Worm (Caenorhabditis elegans) whole organism, L2 larva: Measurements from ENCODE around the gene nfya-1.

Experiments used
- F13H6.1 ChIP-seq: sonication (generic microtip); optimal IDR thresholded peaks from 2 replicates; lab custom pipeline; 2016; ENCODE audit warnings: missing genetic modification characterization, missing compliant biosample characterization
- R02D3.7 ChIP-seq: fragments of 150-350 bp; optimal IDR thresholded peaks from 2 replicates; lab custom pipeline; 2014; ENCODE audit warnings: missing biosample characterization, missing genetic modification characterization
- ZK546.5 ChIP-seq: sonication (generic microtip); optimal IDR thresholded peaks from 2 replicates; lab custom pipeline; 2017; ENCODE audit warnings: missing biosample characterization, missing genetic modification characterization
- alr-1 ChIP-seq: fragments of 150-350 bp; optimal IDR thresholded peaks from 2 replicates; lab custom pipeline; 2014; ENCODE audit warnings: missing biosample characterization, missing genetic modification characterization
- aly-2 ChIP-seq: fragments of 150-350 bp; optimal IDR thresholded peaks from 2 replicates; lab custom pipeline; 2014; ENCODE audit warnings: missing biosample characterization, missing genetic modification characterization
- ceh-16 ChIP-seq: fragments of 150-350 bp; optimal IDR thresholded peaks from 2 replicates; lab custom pipeline; 2014; ENCODE audit warnings: missing biosample characterization, missing genetic modification characterization
- crh-2 ChIP-seq: sonication (generic microtip); optimal IDR thresholded peaks from 2 replicates; lab custom pipeline; 2017; ENCODE audit warnings: missing biosample characterization, missing genetic modification characterization
- dmd-4 ChIP-seq: sonication (generic microtip); optimal IDR thresholded peaks from 2 replicates; lab custom pipeline; 2017; ENCODE audit warnings: missing biosample characterization, missing genetic modification characterization
- egl-27 ChIP-seq: sonication (generic microtip); optimal IDR thresholded peaks from 3 replicates; lab custom pipeline; 2017; ENCODE audit warnings: missing biosample characterization, missing genetic modification reagents, missing genetic modification characterization
- lin-11 ChIP-seq: fragments of 150-350 bp; sonication (generic microtip); optimal IDR thresholded peaks from 2 replicates; lab custom pipeline; 2014; ENCODE audit warnings: missing biosample characterization, missing genetic modification characterization, inconsistent platforms, mixed read lengths
- lin-13 ChIP-seq: fragments of 150-350 bp; optimal IDR thresholded peaks from 2 replicates; lab custom pipeline; 2014; ENCODE audit warnings: missing biosample characterization, missing genetic modification reagents, missing genetic modification characterization
- lin-39 ChIP-seq: fragments of 150-350 bp; optimal IDR thresholded peaks from 2 replicates; lab custom pipeline; 2014; ENCODE audit warnings: missing biosample characterization, missing genetic modification reagents, missing genetic modification characterization
- lsy-2 ChIP-seq, 2 experiments: fragments of 150-350 bp in 1 of 2; sonication (generic microtip) in 1 of 2; optimal IDR thresholded peaks; 2 replicates each; lab custom pipeline; 2014 to 2017; ENCODE audit warnings: missing biosample characterization in 2 of 2, missing genetic modification characterization in 2 of 2
- mab-5 ChIP-seq: fragments of 150-350 bp; optimal IDR thresholded peaks from 2 replicates; lab custom pipeline; 2014; ENCODE audit warnings: missing biosample characterization, missing genetic modification characterization
- mbf-1 ChIP-seq: sonication (generic microtip); optimal IDR thresholded peaks from 2 replicates; lab custom pipeline; 2017; ENCODE audit warnings: missing biosample characterization, missing genetic modification characterization
- nhr-10 ChIP-seq: sonication (generic microtip); optimal IDR thresholded peaks from 2 replicates; lab custom pipeline; 2017; ENCODE audit warnings: missing biosample characterization, missing genetic modification characterization
- nhr-11 ChIP-seq: fragments of 150-350 bp; optimal IDR thresholded peaks from 2 replicates; lab custom pipeline; 2014; ENCODE audit warnings: missing biosample characterization, missing genetic modification characterization
- nhr-12 ChIP-seq: fragments of 150-350 bp; optimal IDR thresholded peaks from 2 replicates; lab custom pipeline; 2014; ENCODE audit warnings: missing biosample characterization, missing genetic modification characterization
- nhr-237 ChIP-seq: fragments of 150-350 bp; optimal IDR thresholded peaks from 2 replicates; lab custom pipeline; 2014; ENCODE audit warnings: missing biosample characterization, missing genetic modification characterization
- nhr-6 ChIP-seq: fragments of 150-350 bp; optimal IDR thresholded peaks from 2 replicates; lab custom pipeline; 2014; ENCODE audit warnings: missing biosample characterization, missing genetic modification characterization
- nhr-77 ChIP-seq: fragments of 150-350 bp; optimal IDR thresholded peaks from 2 replicates; lab custom pipeline; 2014; ENCODE audit warnings: missing biosample characterization, missing genetic modification characterization
- peb-1 ChIP-seq: fragments of 150-350 bp; optimal IDR thresholded peaks from 2 replicates; lab custom pipeline; 2014; ENCODE audit warnings: missing biosample characterization, missing genetic modification characterization
- sem-4 ChIP-seq: fragments of 150-350 bp; optimal IDR thresholded peaks from 2 replicates; lab custom pipeline; 2014; ENCODE audit warnings: missing biosample characterization, missing genetic modification reagents, missing genetic modification characterization
- sma-3 ChIP-seq: sonication (generic microtip); optimal IDR thresholded peaks from 2 replicates; lab custom pipeline; 2016; ENCODE audit warnings: missing genetic modification reagents, missing genetic modification characterization, missing compliant biosample characterization
- sma-9 ChIP-seq, 2 experiments: fragments of 150-350 bp in 1 of 2; sonication (generic microtip) in 1 of 2; optimal IDR thresholded peaks; 2 replicates each; lab custom pipeline; 2014 to 2016; ENCODE audit warnings: missing genetic modification characterization in 2 of 2, mild to moderate bottlenecking in 1 of 2, missing biosample characterization in 1 of 2, missing compliant biosample characterization in 1 of 2, missing genetic modification reagents in 1 of 2, moderate library complexity in 1 of 2
- snpc-4 ChIP-seq: fragments of 150-350 bp; optimal IDR thresholded peaks from 2 replicates; lab custom pipeline; 2014; ENCODE audit warnings: missing biosample characterization, missing genetic modification characterization
- unc-39 ChIP-seq: fragments of 150-350 bp; optimal IDR thresholded peaks from 2 replicates; lab custom pipeline; 2014; ENCODE audit warnings: missing biosample characterization, missing genetic modification characterization
- unc-55 ChIP-seq: fragments of 150-350 bp; sonication (generic microtip); optimal IDR thresholded peaks from 3 replicates; lab custom pipeline; 2014; ENCODE audit warnings: missing biosample characterization, missing genetic modification reagents, missing genetic modification characterization
- ztf-11 ChIP-seq: sonication (generic microtip); optimal IDR thresholded peaks from 2 replicates; lab custom pipeline; 2017; ENCODE audit warnings: missing biosample characterization, missing genetic modification characterization
- ztf-4 ChIP-seq: fragments of 150-350 bp; optimal IDR thresholded peaks from 2 replicates; lab custom pipeline; 2014; ENCODE audit warnings: missing biosample characterization, missing genetic modification characterization

The nfya-1 gene

ce11 chrX:11993327-11993726 lies 46.7 kb upstream of the nfya-1 start:
- TF ChIP-seq snpc-4 (no peak), lin-13 (no peak), nhr-77 (tag; lab: Kevin White, UChicago) (no peak), nhr-12 (tag; lab: Kevin White, UChicago) (no peak), sma-3 (GFP tag; lab: Kevin White, UChicago) (peak; percentile 24), ZK546.5 (no peak)
- TF ChIP-seq, all 48 proteins: peak for 1

ce11 chrX:11992778-11993177 lies 46.1 kb upstream of the nfya-1 start:
- TF ChIP-seq sma-3 (GFP tag; lab: Kevin White, UChicago) = no peak
- TF ChIP-seq mbf-1 (tag; lab: Kevin White, UChicago) = no peak
- TF ChIP-seq lsy-2 (tag; optimal IDR thresholded peaks at IDR 0.05; lab: Kevin White, UChicago) = no peak
- TF ChIP-seq crh-2 (tag; lab: Kevin White, UChicago) = no peak
- no peak for TF ChIP-seq F13H6.1 (tag; lab: Kevin White, UChicago)
- TF ChIP-seq egl-27 (tag; lab: Kevin White, UChicago) = no peak
- TF ChIP-seq nhr-10 = no peak
- TF ChIP-seq nhr-6 (tag; lab: Kevin White, UChicago) = no peak
- TF ChIP-seq aly-2 (tag; lab: Kevin White, UChicago) = no peak
- TF ChIP-seq unc-55 (GFP tag; lab: Kevin White, UChicago) = no peak
- TF ChIP-seq peb-1 (tag; lab: Kevin White, UChicago) = no peak
- TF ChIP-seq, all 48 proteins: peak for 0

- TF ChIP-seq ztf-11 (no peak), dmd-4 (tag; lab: Kevin White, UChicago) (no peak), sma-9 (GFP tag; optimal IDR thresholded peaks at IDR 0.05; lab: Kevin White, UChicago) (no peak), sma-9 (tag; optimal IDR thresholded peaks at IDR 0.05; lab: Kevin White, UChicago) (no peak), mbf-1 (tag; lab: Kevin White, UChicago) (no peak), nhr-77 (tag; lab: Kevin White, UChicago) (no peak), R02D3.7 (tag; lab: Kevin White, UChicago) (no peak), sma-3 (GFP tag; lab: Kevin White, UChicago) (no peak)
Observed at ce11 chrX:11992246-11992645, 45.6 kb upstream of the nfya-1 start.

ce11 chrX:11987900-11988364 lies 41.3 kb upstream of the nfya-1 start, which contains the start of gene C49F5.6:
C49F5.6 (plus strand) TSS chrX:11988314.
- no peak for TF ChIP-seq mab-5
- TF ChIP-seq snpc-4 = no peak
- no peak for TF ChIP-seq ztf-4 (tag; lab: Kevin White, UChicago)
- no peak for TF ChIP-seq sem-4
- TF ChIP-seq lin-11 = no peak
- TF ChIP-seq ztf-11 = no peak
- no peak for TF ChIP-seq ZK546.5
- no peak for TF ChIP-seq mbf-1 (tag; lab: Kevin White, UChicago)
- TF ChIP-seq alr-1 = no peak
- no peak for TF ChIP-seq lsy-2 (tag; optimal IDR thresholded peaks at IDR 0.05; lab: Kevin White, UChicago)
- no peak for TF ChIP-seq nhr-11
- no peak for TF ChIP-seq nhr-10
- no peak for TF ChIP-seq nhr-6 (tag; lab: Kevin White, UChicago)

ce11 chrX:11985887-11986286 lies 39.2 kb upstream of the nfya-1 start, which contains the start of gene C49F5.5:
C49F5.5 (plus strand) TSS chrX:11986187.
- no peak for TF ChIP-seq sem-4
- TF ChIP-seq dmd-4 (tag; lab: Kevin White, UChicago) = no peak
- TF ChIP-seq lin-13 = no peak
- TF ChIP-seq ztf-4 (tag; lab: Kevin White, UChicago) = no peak
- no peak for TF ChIP-seq lin-39 (tag; lab: Kevin White, UChicago)
- TF ChIP-seq ceh-16 (tag; lab: Kevin White, UChicago) = no peak
- no peak for TF ChIP-seq nhr-237 (tag; lab: Kevin White, UChicago)
- no peak for TF ChIP-seq nhr-11
- no peak for TF ChIP-seq lsy-2 (tag; optimal IDR thresholded peaks at IDR 0.05; lab: Kevin White, UChicago)
- no peak for TF ChIP-seq R02D3.7 (tag; lab: Kevin White, UChicago)

- TF ChIP-seq sma-3 (GFP tag; lab: Kevin White, UChicago) (no peak), unc-39 (no peak), dmd-4 (tag; lab: Kevin White, UChicago) (no peak)
Observed at ce11 chrX:11983576-11984061, 37.0 kb upstream of the nfya-1 start, which contains the start of gene C49F5.3. C49F5.3 (minus strand) TSS chrX:11983626.
